Worm (Caenorhabditis elegans) whole organism, L3 larva: ENCODE results near the gene F07E5.13.

Experiments used
- aly-2 ChIP-seq: fragments of 150-350 bp; optimal IDR thresholded peaks from 2 replicates; lab custom pipeline; 2014; ENCODE audit warnings: missing biosample characterization, missing genetic modification characterization
- lin-39 ChIP-seq: fragments of 150-350 bp; optimal IDR thresholded peaks from 2 replicates; lab custom pipeline; 2018; ENCODE audit warnings: missing biosample characterization, missing genetic modification reagents, missing genetic modification characterization
- mdl-1 ChIP-seq: fragments of 150-350 bp; optimal IDR thresholded peaks from 2 replicates; lab custom pipeline; 2014; ENCODE audit warnings: missing biosample characterization, missing genetic modification characterization
- nhr-23 ChIP-seq: fragments of 150-350 bp; optimal IDR thresholded peaks from 2 replicates; lab custom pipeline; 2014; ENCODE audit warnings: missing biosample characterization, missing genetic modification reagents, missing genetic modification characterization
- nhr-25 ChIP-seq: sonication (generic microtip); optimal IDR thresholded peaks from 2 replicates; lab custom pipeline; 2017; ENCODE audit warnings: missing biosample characterization, missing genetic modification characterization
- tbx-2 ChIP-seq: sonication (generic microtip); optimal IDR thresholded peaks from 2 replicates; lab custom pipeline; 2016; ENCODE audit warnings: mild to moderate bottlenecking, missing genetic modification characterization, missing compliant biosample characterization

- TF ChIP-seq nhr-25 (tag; lab: Kevin White, UChicago) (no peak), mdl-1 (tag; lab: Kevin White, UChicago) (no peak), nhr-23 (tag; lab: Kevin White, UChicago) (no peak), aly-2 (no peak), tbx-2 (tag; lab: Kevin White, UChicago) (no peak), lin-39 (tag; lab: Kevin White, UChicago) (no peak)
These were observed 52.7 kb downstream of the F07E5.13 start for ce11 chrII:2011179-2011578.
